Worm (Caenorhabditis elegans): ENCODE data around the gene F55H2.8.
A peak's percentile ranks its signal among the peaks of the same experiment; 100 is the strongest.

DNA sequence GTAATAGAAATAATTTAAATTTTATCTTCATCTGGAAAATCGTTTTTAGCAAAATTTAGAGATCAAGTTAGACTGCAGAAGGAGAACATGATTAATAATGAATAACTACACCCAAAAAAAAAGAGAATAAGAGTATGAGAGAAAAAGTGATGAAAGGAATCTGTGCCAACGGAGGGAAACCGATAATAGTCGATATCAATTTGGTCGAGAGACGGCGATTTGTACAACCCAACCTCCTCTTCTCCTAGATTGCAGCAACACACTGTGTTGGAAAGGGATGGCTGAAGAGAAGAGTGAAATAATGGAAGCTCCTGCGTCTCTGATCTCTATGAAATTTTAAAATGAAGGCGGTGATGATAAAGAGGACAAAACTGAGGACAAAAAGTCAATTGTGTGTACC lies 39.2 kb upstream of the F55H2.8 start:
- TF ChIP-seq fkh-10 (GFP tag; optimal IDR thresholded peaks at IDR 0.05) (no peak), zfp-3 (GFP tag; conservative IDR thresholded peaks at IDR 0.05) (no peak), madf-9 (GFP tag; conservative IDR thresholded peaks at IDR 0.05) (no peak), madf-5 (GFP tag; IDR thresholded peaks at IDR 0.05) (no peak), F26F4.8 (GFP tag; conservative IDR thresholded peaks at IDR 0.05) (no peak), set-16 (GFP tag; IDR thresholded peaks at IDR 0.05) (no peak), lin-38 (GFP tag; IDR thresholded peaks at IDR 0.05) (no peak), nhr-77 (tag; optimal IDR thresholded peaks at IDR 0.05) (peak; percentile 35), lsy-2 (tag; optimal IDR thresholded peaks at IDR 0.05) (no peak), nhr-42 (GFP tag; IDR thresholded peaks at IDR 0.05) (no peak), pha-4 (GFP tag; IDR thresholded peaks at IDR 0.05) (no peak), pha-4 (tag; optimal IDR thresholded peaks at IDR 0.05) (no peak), mdl-1 (tag; optimal IDR thresholded peaks at IDR 0.05) (no peak)
